Worm (Caenorhabditis elegans) whole organism, L3 larva: ENCODE results near the gene F07E5.13.

Source experiments
- R02D3.7 ChIP-seq: fragments of 150-350 bp; optimal IDR thresholded peaks from 2 replicates; lab custom pipeline; 2014; ENCODE audit warnings: missing biosample characterization, missing genetic modification characterization
- aly-2 ChIP-seq: fragments of 150-350 bp; optimal IDR thresholded peaks from 2 replicates; lab custom pipeline; 2014; ENCODE audit warnings: missing biosample characterization, missing genetic modification characterization
- ama-1 ChIP-seq: fragments of 150-350 bp; optimal IDR thresholded peaks from 2 replicates; lab custom pipeline; 2018
- elt-2 ChIP-seq: sonication (generic microtip); optimal IDR thresholded peaks from 2 replicates; lab custom pipeline; 2016; ENCODE audit warnings: missing genetic modification reagents, mild to moderate bottlenecking, missing genetic modification characterization, missing compliant biosample characterization
- eor-1 ChIP-seq, 2 experiments: fragments of 150-350 bp; optimal IDR thresholded peaks; 2 replicates each; lab custom pipeline; 2014 to 2018; ENCODE audit warnings: missing biosample characterization in 2 of 2, missing genetic modification characterization in 2 of 2
- fkh-10 ChIP-seq: sonication (generic microtip); optimal IDR thresholded peaks from 2 replicates; lab custom pipeline; 2017; ENCODE audit warnings: missing biosample characterization, missing genetic modification reagents, missing genetic modification characterization
- fkh-2 ChIP-seq: fragments of 150-350 bp; optimal IDR thresholded peaks from 2 replicates; lab custom pipeline; 2014; ENCODE audit warnings: missing biosample characterization, missing genetic modification reagents, missing genetic modification characterization
- fos-1 ChIP-seq: fragments of 150-350 bp; optimal IDR thresholded peaks from 2 replicates; lab custom pipeline; 2014; ENCODE audit warnings: missing biosample characterization, missing genetic modification characterization
- mdl-1 ChIP-seq: fragments of 150-350 bp; optimal IDR thresholded peaks from 2 replicates; lab custom pipeline; 2014; ENCODE audit warnings: missing biosample characterization, missing genetic modification characterization
- nhr-11 ChIP-seq: fragments of 150-350 bp; optimal IDR thresholded peaks from 2 replicates; lab custom pipeline; 2014; ENCODE audit warnings: missing biosample characterization, missing genetic modification characterization
- nhr-77 ChIP-seq: fragments of 150-350 bp; optimal IDR thresholded peaks from 2 replicates; lab custom pipeline; 2014; ENCODE audit warnings: missing biosample characterization, missing genetic modification characterization
- pha-4 ChIP-seq: fragments of 150-350 bp; optimal IDR thresholded peaks from 2 replicates; lab custom pipeline; 2014; ENCODE audit warnings: missing biosample characterization, missing genetic modification reagents, missing genetic modification characterization
- unc-39 ChIP-seq: sonication (generic microtip); optimal IDR thresholded peaks from 4 replicates; lab custom pipeline; 2017; ENCODE audit warnings: missing biosample characterization, missing genetic modification characterization

- TF ChIP-seq elt-2 (tag; lab: Kevin White, UChicago): no peak
- no peak for TF ChIP-seq eor-1 (tag; optimal IDR thresholded peaks at IDR 0.05; lab: Kevin White, UChicago)
- TF ChIP-seq fkh-10: no peak
- no peak for TF ChIP-seq ama-1
- no peak for TF ChIP-seq nhr-77 (tag; lab: Kevin White, UChicago)
- no peak for TF ChIP-seq fos-1 (tag; lab: Kevin White, UChicago)
- no peak for TF ChIP-seq fkh-2 (tag; lab: Kevin White, UChicago)
- TF ChIP-seq R02D3.7 (tag; lab: Kevin White, UChicago): no peak
- no peak for TF ChIP-seq aly-2 (tag; lab: Kevin White, UChicago)
- no peak for TF ChIP-seq mdl-1 (tag; lab: Kevin White, UChicago)
- no peak for TF ChIP-seq unc-39 (tag; lab: Kevin White, UChicago)
- TF ChIP-seq nhr-11: no peak
- no peak for TF ChIP-seq pha-4 (tag; lab: Kevin White, UChicago)
Observed at ce11 chrII:2075513-2075912, 11.6 kb upstream of the F07E5.13 start, which contains the start of gene F07E5.8.
